Fruit fly (Drosophila melanogaster) whole organism, embryonic: ENCODE data around the gene Tmep.

Source experiments
- CG12155 ChIP-seq: fragments of 200-800 bp; sonication (Bioruptor generic); optimal IDR thresholded peaks from 3 replicates; lab custom pipeline; 2016; ENCODE audit warnings: missing biosample characterization, missing genetic modification characterization
- CG4424 ChIP-seq: fragments of 200-800 bp; sonication (Bioruptor generic); optimal IDR thresholded peaks from 3 replicates; lab custom pipeline; 2016; ENCODE audit warnings: missing biosample characterization, missing genetic modification characterization
- CG8478 ChIP-seq: fragments of >200 bp; optimal IDR thresholded peaks from 2 replicates; lab custom pipeline; 2018
- CG8944 ChIP-seq: fragments of 200-800 bp; sonication (Bioruptor generic); optimal IDR thresholded peaks from 3 replicates; lab custom pipeline; 2016; ENCODE audit warnings: missing biosample characterization, missing genetic modification characterization
- Dll ChIP-seq: fragments of 200-800 bp; sonication (Bioruptor generic); IDR thresholded peaks from 4 replicates; pipeline ENCODE4 v1.3.6; 2022; ENCODE audit warnings: missing biosample characterization, missing genetic modification characterization; ENCODE audit not compliant: partially characterized antibody
- Nf-YA ChIP-seq: fragments of 200-800 bp; sonication (Bioruptor generic); IDR thresholded peaks from 2 replicates; pipeline ENCODE4 v1.3.6; 2022; ENCODE audit warnings: missing biosample characterization, missing genetic modification characterization
- klu ChIP-seq: fragments of 200-800 bp; sonication (Bioruptor generic); IDR thresholded peaks from 2 replicates; pipeline ENCODE4 v1.3.6; 2022; ENCODE audit warnings: missing biosample characterization, missing genetic modification characterization
- onecut ChIP-seq: fragments of 200-800 bp; sonication (Bioruptor generic); IDR thresholded peaks from 2 replicates; pipeline ENCODE4 v1.3.6; 2022; ENCODE audit warnings: missing biosample characterization, missing genetic modification characterization

Gene Tmep

DNA sequence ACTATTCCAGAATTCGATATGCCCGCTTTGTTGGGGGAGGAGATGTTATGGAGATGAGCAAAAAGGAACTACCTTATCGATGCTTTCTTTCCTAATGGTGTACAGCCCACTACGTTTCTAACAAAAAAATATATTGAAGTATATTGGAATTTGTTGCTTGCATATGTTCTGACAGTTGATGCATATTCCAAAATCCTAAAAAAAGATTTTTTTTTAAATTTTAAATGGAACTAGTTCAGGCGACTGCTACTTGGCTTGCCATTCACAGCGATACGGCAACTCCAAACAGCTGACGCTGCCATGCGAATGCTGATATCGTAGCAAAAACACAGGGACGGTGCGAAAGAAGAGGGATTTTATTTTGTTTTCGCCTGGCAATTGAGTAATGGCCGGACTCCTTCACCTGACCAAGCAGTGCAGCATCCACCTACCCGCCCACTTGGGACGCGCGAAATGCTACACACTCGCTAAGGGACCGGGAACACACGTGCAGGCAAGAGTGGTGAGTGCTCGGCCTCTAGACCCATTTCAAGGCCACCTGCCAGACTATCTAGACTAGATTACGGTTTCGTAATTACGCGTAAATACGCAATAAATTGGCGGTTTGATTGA lies 49.2 kb downstream of the Tmep start, which contains the start of the genes CG13926, ABCB7 and CG33230 (continued):
- TF ChIP-seq Dll (peak; percentile 41; the same call in 1 of the 4 replicates), CG4424 (GFP tag; lab: Kevin White, UChicago) (peak; percentile 44), CG8478 (lab: Kevin White, UChicago) (no peak), klu (GFP tag; lab: Robert Waterston, UW) (no peak), Nf-YA (GFP tag; lab: Robert Waterston, UW) (no peak), onecut (no peak), CG12155 (peak; percentile 38), CG8944 (GFP tag; lab: Kevin White, UChicago) (no peak)
